Fruit fly (Drosophila melanogaster): ENCODE results near the gene CG10646.

dm6 chr3L:12506963-12507552 is 3.4 kb upstream of the CG10646 start:
- TF ChIP-seq ttk (optimal IDR thresholded peaks at IDR 0.05): no peak
- TF ChIP-seq psq (optimal IDR thresholded peaks at IDR 0.05): no peak
- TF ChIP-seq insv (optimal IDR thresholded peaks at IDR 0.05): no peak
- TF ChIP-seq Sin3A (optimal IDR thresholded peaks at IDR 0.05): no peak

All from Kc167 (cell line).